Fruit fly (Drosophila melanogaster): Measurements from ENCODE around the gene CG13054.

CG13054 gene

DNA sequence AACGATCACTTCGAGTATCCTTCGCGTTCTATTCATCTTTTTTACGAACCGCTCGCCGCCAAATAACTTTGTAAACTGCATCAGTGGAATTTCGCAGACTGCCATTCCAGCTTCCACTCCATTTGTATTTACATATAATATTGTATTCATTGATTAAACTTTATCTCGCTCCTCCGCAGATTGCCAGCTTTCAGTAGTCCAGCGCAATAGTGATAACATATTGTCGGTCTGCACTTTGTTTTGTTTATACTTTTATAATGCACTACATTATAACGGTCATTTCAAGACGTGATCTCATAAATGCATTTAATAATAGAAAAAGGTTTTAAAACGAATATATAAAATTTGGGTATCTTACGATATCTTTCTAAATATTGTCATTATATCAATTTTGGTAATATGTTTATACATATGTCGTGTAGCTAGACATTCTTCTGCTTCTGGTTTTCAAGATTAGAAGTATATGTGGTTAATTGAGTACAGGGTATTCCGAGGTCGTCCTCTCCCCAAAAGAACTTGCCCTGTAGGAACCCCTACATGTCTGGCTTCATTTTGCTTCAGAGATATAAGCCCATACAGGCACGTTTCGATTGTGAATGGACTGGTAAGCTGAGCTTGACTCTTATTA, 11.2 kb upstream of the CG13054 start, which contains the start of gene CG4950:
CG4950 (minus strand) TSS at position 51 of the 628 bp plus-strand sequence.
- TF ChIP-seq Jra (GFP tag; optimal IDR thresholded peaks at IDR 0.05) (no peak), HLH106 (tag; optimal IDR thresholded peaks at IDR 0.05) (peak; percentile 40)

DNA sequence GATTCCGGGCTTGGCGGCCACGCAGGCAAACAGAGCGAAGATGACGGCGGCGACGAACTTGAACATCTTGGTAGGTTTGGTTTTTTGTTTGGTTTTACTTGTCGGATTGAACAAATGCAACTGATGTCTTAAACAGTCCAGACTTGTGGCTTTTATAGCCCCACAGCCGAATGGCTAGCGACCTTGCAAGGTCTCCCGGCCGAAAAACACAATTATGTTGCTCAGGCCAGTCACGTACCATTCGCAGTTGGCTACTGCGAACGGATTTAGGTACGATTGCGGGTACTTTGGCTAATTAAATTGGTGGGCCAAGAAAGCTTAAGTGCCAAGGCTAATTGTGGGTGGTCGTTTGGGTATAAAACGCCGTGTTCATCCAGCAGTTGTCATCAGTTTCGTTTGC, 8.0 kb upstream of the CG13054 start, which contains the start of the genes CG13051 and CG13069:
CG13051 (minus strand) TSS at position 101 of the 400 bp plus-strand sequence.
CG13069 (plus strand) TSS at position 386 of the 400 bp plus-strand sequence.
- TF ChIP-seq CrebA (GFP tag; optimal IDR thresholded peaks at IDR 0.05; ENCODE audit: borderline replicate concordance) = no peak
- no peak for TF ChIP-seq dmrt93B (GFP tag; optimal IDR thresholded peaks at IDR 0.05)
- TF ChIP-seq fru (GFP tag; optimal IDR thresholded peaks at IDR 0.05) = no peak
- no peak for TF ChIP-seq foxo (GFP tag; optimal IDR thresholded peaks at IDR 0.05)
- no peak for TF ChIP-seq pan (optimal IDR thresholded peaks at IDR 0.05)
- no peak for TF ChIP-seq h (GFP tag; optimal IDR thresholded peaks at IDR 0.05)
- TF ChIP-seq Abd-B (GFP tag; optimal IDR thresholded peaks at IDR 0.05) = no peak
- TF ChIP-seq Rel (GFP tag; optimal IDR thresholded peaks at IDR 0.05) = no peak
- no peak for TF ChIP-seq Rel (tag; optimal IDR thresholded peaks at IDR 0.05)
- TF ChIP-seq Hr78 (GFP tag; optimal IDR thresholded peaks at IDR 0.05) = no peak
- no peak for TF ChIP-seq CG9705 (GFP tag; optimal IDR thresholded peaks at IDR 0.05)
- TF ChIP-seq GATAd (GFP tag; optimal IDR thresholded peaks at IDR 0.05) = no peak
- TF ChIP-seq Sp1 (GFP tag; optimal IDR thresholded peaks at IDR 0.05) = no peak
- no peak for TF ChIP-seq Hr83 (GFP tag; optimal IDR thresholded peaks at IDR 0.05; ENCODE audit: poor library complexity, severe bottlenecking)
- TF ChIP-seq Myc (optimal IDR thresholded peaks at IDR 0.05) = no peak
- no peak for TF ChIP-seq sv (GFP tag; optimal IDR thresholded peaks at IDR 0.05)

DNA sequence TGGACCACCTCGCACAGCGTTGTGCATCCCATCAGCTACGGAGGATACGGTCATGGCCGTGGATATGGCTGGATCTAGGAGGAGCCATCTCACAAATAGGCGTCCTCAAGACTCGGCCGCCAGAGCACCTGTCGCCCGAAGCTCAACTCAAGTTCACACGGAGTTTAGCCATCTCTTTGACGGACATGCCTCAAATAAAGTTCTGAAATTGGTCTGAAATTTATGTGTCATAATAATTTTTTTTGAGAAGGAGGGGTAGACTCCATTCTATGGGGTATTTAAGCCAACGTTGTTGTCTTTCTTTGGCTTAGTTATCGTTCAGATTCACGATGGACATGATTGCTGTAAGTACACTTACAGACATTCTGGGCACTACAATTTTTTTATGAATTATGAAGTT, 6.1 kb upstream of the CG13054 start, which contains the start of gene CG13070:
CG13070 (plus strand) TSS at position 301 of the 400 bp plus-strand sequence.
- TF ChIP-seq Mio (GFP tag; optimal IDR thresholded peaks at IDR 0.05) (no peak), Dfd (GFP tag; optimal IDR thresholded peaks at IDR 0.05) (no peak), sage (GFP tag; optimal IDR thresholded peaks at IDR 0.05) (no peak), dmrt93B (GFP tag; optimal IDR thresholded peaks at IDR 0.05) (no peak), CG32264 (GFP tag; optimal IDR thresholded peaks at IDR 0.05) (no peak), Hnf4 (GFP tag; optimal IDR thresholded peaks at IDR 0.05) (no peak), dl (GFP tag; optimal IDR thresholded peaks at IDR 0.05; ENCODE audit: insufficient read depth in 1 of 2, partially characterized antibody in 2 of 2) (no peak)

DNA sequence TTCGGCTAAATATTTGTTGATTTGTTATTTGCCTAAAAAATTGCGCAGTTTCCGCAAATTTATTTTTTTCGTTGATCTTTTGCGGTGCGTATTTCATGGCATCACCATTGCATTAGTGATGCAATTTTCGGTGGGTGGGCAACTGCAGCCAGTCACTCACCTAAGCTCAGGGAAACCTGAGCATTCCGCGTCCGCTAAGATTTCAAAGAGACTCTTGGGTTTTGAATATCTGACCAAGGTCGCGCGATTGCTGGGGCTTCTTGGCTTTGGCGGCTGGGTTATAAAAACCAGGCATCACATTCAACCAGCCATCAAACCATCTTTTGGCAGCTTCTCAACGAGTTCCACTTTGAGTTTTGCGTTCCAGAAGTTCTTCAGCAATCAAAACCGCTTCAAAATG, 5.4 kb upstream of the CG13054 start, which contains the start of gene CG13071:
CG13071 (plus strand) TSS at position 301 of the 400 bp plus-strand sequence.
- no peak for TF ChIP-seq CrebA (GFP tag; optimal IDR thresholded peaks at IDR 0.05; ENCODE audit: borderline replicate concordance)
- TF ChIP-seq N (GFP tag; optimal IDR thresholded peaks at IDR 0.05) = no peak
- no peak for TF ChIP-seq jim (GFP tag; optimal IDR thresholded peaks at IDR 0.05)
- TF ChIP-seq fru (GFP tag; optimal IDR thresholded peaks at IDR 0.05) = no peak
- no peak for TF ChIP-seq Hr78 (GFP tag; optimal IDR thresholded peaks at IDR 0.05)

DNA sequence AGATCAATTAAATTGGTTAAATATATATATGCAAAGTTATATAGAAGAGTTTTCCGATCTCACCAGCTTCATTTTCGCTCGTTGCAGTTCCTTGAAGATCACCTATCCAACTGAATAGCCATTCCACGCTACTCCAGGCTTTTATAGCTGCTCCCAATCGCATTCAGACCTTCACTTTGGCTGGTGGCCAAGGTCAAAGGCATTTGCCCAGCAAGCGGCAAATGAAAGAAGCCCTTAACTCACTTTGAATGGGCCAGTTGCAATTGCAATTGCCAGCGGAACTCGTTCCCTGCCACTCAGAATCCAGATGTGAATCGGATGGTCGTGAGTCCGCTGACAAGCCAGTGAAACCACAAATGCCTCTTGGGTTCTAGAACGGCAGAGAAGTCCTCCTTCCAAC, 4.5 kb upstream of the CG13054 start, which contains the start of gene CG34247:
CG34247 (minus strand) TSS at position 101 of the 400 bp plus-strand sequence.
- TF ChIP-seq woc (GFP tag; optimal IDR thresholded peaks at IDR 0.05) (no peak), Hnf4 (GFP tag; optimal IDR thresholded peaks at IDR 0.05) (no peak), foxo (GFP tag; optimal IDR thresholded peaks at IDR 0.05) (no peak), ey (GFP tag; optimal IDR thresholded peaks at IDR 0.05) (no peak), Sp1 (GFP tag; optimal IDR thresholded peaks at IDR 0.05) (no peak), Hr83 (GFP tag; optimal IDR thresholded peaks at IDR 0.05; ENCODE audit: poor library complexity, severe bottlenecking) (no peak), h (GFP tag; optimal IDR thresholded peaks at IDR 0.05) (no peak)

DNA sequence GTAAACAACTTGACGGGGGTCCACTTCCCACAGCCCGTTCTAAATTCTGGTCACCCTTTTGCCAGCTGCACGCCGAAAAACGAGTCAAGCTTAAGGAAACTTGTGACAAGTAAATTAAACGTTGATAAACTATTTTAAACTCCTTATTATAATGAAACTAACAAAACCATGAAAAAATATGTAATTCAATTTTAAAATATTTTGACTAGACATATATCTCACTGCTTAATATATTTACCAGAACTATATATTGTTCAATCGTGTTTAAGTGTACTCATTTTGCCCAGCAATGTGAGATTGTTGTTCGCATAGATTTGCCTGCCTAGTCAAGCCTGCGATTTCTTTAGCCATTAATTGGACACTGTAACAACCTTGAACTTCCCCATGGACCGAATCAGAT, 2.6 kb upstream of the CG13054 start, which contains the start of gene CG13053:
CG13053 (minus strand) TSS at position 171 of the 400 bp plus-strand sequence.
- TF ChIP-seq Myc (optimal IDR thresholded peaks at IDR 0.05) = no peak

Data from whole organism, wandering third instar larva.